Worm (Caenorhabditis elegans) whole organism, L4/young adult: ENCODE data around the gene C14F11.4.

ENCODE experiments used
- W03F9.2 ChIP-seq: fragments of 150-350 bp; optimal IDR thresholded peaks from 2 replicates; lab custom pipeline; 2014; ENCODE audit warnings: missing biosample characterization, missing genetic modification characterization
- dao-5 ChIP-seq: sonication (generic microtip); optimal IDR thresholded peaks from 2 replicates; lab custom pipeline; 2016; ENCODE audit warnings: missing genotype, missing genetic modification characterization, moderate library complexity, missing compliant biosample characterization
- him-1 ChIP-seq: sonication (generic microtip); optimal IDR thresholded peaks from 2 replicates; lab custom pipeline; 2016; ENCODE audit warnings: missing genotype, missing genetic modification reagents, missing genetic modification characterization, missing compliant biosample characterization

Gene C14F11.4

ce11 chrX:6256430-6256829, 23.6 kb upstream of the C14F11.4 start:
- no peak for TF ChIP-seq W03F9.2
- no peak for TF ChIP-seq dao-5 (tag; lab: Kevin White, UChicago)
- no peak for TF ChIP-seq him-1 (tag; lab: Kevin White, UChicago)

- TF ChIP-seq him-1 (tag; lab: Kevin White, UChicago) (no peak), dao-5 (tag; lab: Kevin White, UChicago) (peak; percentile 32)
Observed at ce11 chrX:6255561-6255960, 22.7 kb upstream of the C14F11.4 start.

- no peak for TF ChIP-seq W03F9.2
- no peak for TF ChIP-seq him-1 (tag; lab: Kevin White, UChicago)
- TF ChIP-seq dao-5 (tag; lab: Kevin White, UChicago), result no peak
Observed at ce11 chrX:6254671-6255031, 21.8 kb upstream of the C14F11.4 start.

ce11 chrX:6253899-6254670, 21.2 kb upstream of the C14F11.4 start:
- no peak for TF ChIP-seq dao-5 (tag; lab: Kevin White, UChicago)
- TF ChIP-seq W03F9.2, result peak; percentile 30
- TF ChIP-seq him-1 (tag; lab: Kevin White, UChicago), result no peak

ce11 chrX:6253566-6253898, 20.7 kb upstream of the C14F11.4 start:
- TF ChIP-seq dao-5 (tag; lab: Kevin White, UChicago) (no peak), him-1 (tag; lab: Kevin White, UChicago) (peak; percentile 5)

ce11 chrX:6253160-6253559, 20.3 kb upstream of the C14F11.4 start:
- TF ChIP-seq W03F9.2 (no peak), him-1 (tag; lab: Kevin White, UChicago) (no peak), dao-5 (tag; lab: Kevin White, UChicago) (no peak)

ce11 chrX:6252752-6253151, 19.9 kb upstream of the C14F11.4 start:
- TF ChIP-seq him-1 (tag; lab: Kevin White, UChicago) (no peak), W03F9.2 (no peak), dao-5 (tag; lab: Kevin White, UChicago) (no peak)

- TF ChIP-seq him-1 (tag; lab: Kevin White, UChicago), result peak; percentile 45
- TF ChIP-seq W03F9.2, result no peak
- TF ChIP-seq dao-5 (tag; lab: Kevin White, UChicago), result no peak
Observed at ce11 chrX:6251947-6252617, 19.2 kb upstream of the C14F11.4 start.

ce11 chrX:6251321-6251720, 18.5 kb upstream of the C14F11.4 start:
- TF ChIP-seq W03F9.2 (no peak), him-1 (tag; lab: Kevin White, UChicago) (no peak), dao-5 (tag; lab: Kevin White, UChicago) (no peak)

ce11 chrX:6250866-6251265, 18.0 kb upstream of the C14F11.4 start:
- TF ChIP-seq W03F9.2 (no peak), dao-5 (tag; lab: Kevin White, UChicago) (no peak), him-1 (tag; lab: Kevin White, UChicago) (no peak)

ce11 chrX:6250272-6250752, 17.5 kb upstream of the C14F11.4 start:
- no peak for TF ChIP-seq dao-5 (tag; lab: Kevin White, UChicago)
- no peak for TF ChIP-seq him-1 (tag; lab: Kevin White, UChicago)
- TF ChIP-seq W03F9.2, result no peak

ce11 chrX:6248778-6249658, 16.2 kb upstream of the C14F11.4 start:
- TF ChIP-seq him-1 (tag; lab: Kevin White, UChicago) (no peak), dao-5 (tag; lab: Kevin White, UChicago) (no peak), W03F9.2 (no peak)

- TF ChIP-seq W03F9.2, result no peak
- TF ChIP-seq him-1 (tag; lab: Kevin White, UChicago), result no peak
- TF ChIP-seq dao-5 (tag; lab: Kevin White, UChicago), result no peak
Observed at ce11 chrX:6247869-6248268, 15.0 kb upstream of the C14F11.4 start.

ce11 chrX:6247013-6247412, 14.2 kb upstream of the C14F11.4 start:
- TF ChIP-seq him-1 (tag; lab: Kevin White, UChicago), result no peak
- TF ChIP-seq dao-5 (tag; lab: Kevin White, UChicago), result no peak
- no peak for TF ChIP-seq W03F9.2
